Worm (Caenorhabditis elegans) whole organism, mixed stage, embryonic: ENCODE data around the gene F23F1.5.

Source experiments
- blmp-1 ChIP-seq: fragments of 150-350 bp; optimal IDR thresholded peaks from 2 replicates; lab custom pipeline; 2014; ENCODE audit warnings: missing biosample characterization, missing genetic modification characterization
- ces-1 ChIP-seq: fragments of 150-350 bp; optimal IDR thresholded peaks from 2 replicates; lab custom pipeline; 2014; ENCODE audit warnings: missing biosample characterization, missing genetic modification reagents, missing genetic modification characterization
- mab-5 ChIP-seq: fragments of 150-350 bp; optimal IDR thresholded peaks from 2 replicates; lab custom pipeline; 2014; ENCODE audit warnings: missing biosample characterization, missing genetic modification characterization
- nhr-76 ChIP-seq: sonication (generic microtip); optimal IDR thresholded peaks from 2 replicates; lab custom pipeline; 2017; ENCODE audit warnings: missing biosample characterization, missing genetic modification characterization
- sptf-1 ChIP-seq: sonication (generic microtip); optimal IDR thresholded peaks from 2 replicates; lab custom pipeline; 2017; ENCODE audit warnings: mild to moderate bottlenecking, missing genetic modification characterization, moderate library complexity, missing compliant biosample characterization

- no peak for TF ChIP-seq sptf-1 (tag; lab: Kevin White, UChicago)
- TF ChIP-seq nhr-76 (tag; lab: Kevin White, UChicago): no peak
- no peak for TF ChIP-seq blmp-1 (tag; lab: Kevin White, UChicago)
- TF ChIP-seq mab-5 (tag; lab: Kevin White, UChicago): no peak
- TF ChIP-seq ces-1 (GFP tag; lab: Kevin White, UChicago): no peak
Measured at ce11 chrII:69354-69753, 38.0 kb upstream of the F23F1.5 start, which contains the start of gene egl-26.
